Worm (Caenorhabditis elegans) whole organism, L1 larva: ENCODE measurements around the gene plep-1.

ENCODE experiments used
- C34B4.2 ChIP-seq: sonication (generic microtip); optimal IDR thresholded peaks from 2 replicates; lab custom pipeline; 2017; ENCODE audit warnings: mild to moderate bottlenecking, missing genetic modification characterization, missing compliant biosample characterization
- alr-1 ChIP-seq: fragments of 200-800 bp; sonication (Bioruptor generic); optimal IDR thresholded peaks from 2 replicates; lab custom pipeline; 2018; ENCODE audit warnings: borderline replicate concordance, mild to moderate bottlenecking, missing genetic modification characterization, missing compliant biosample characterization
- aly-2 ChIP-seq: fragments of 150-350 bp; optimal IDR thresholded peaks from 2 replicates; lab custom pipeline; 2014; ENCODE audit warnings: missing biosample characterization, missing genetic modification characterization
- ama-1 ChIP-seq: fragments of 150-350 bp; optimal IDR thresholded peaks from 2 replicates; lab custom pipeline; 2014
- blmp-1 ChIP-seq: fragments of 150-350 bp; optimal IDR thresholded peaks from 2 replicates; lab custom pipeline; 2014; ENCODE audit warnings: missing biosample characterization, missing genetic modification characterization
- ceh-8 ChIP-seq: fragments of 200-800 bp; sonication (Bioruptor generic); optimal IDR thresholded peaks from 2 replicates; lab custom pipeline; 2018; ENCODE audit warnings: mild to moderate bottlenecking, missing genetic modification characterization, moderate library complexity, missing compliant biosample characterization
- ces-1 ChIP-seq: fragments of 150-350 bp; optimal IDR thresholded peaks from 2 replicates; lab custom pipeline; 2014; ENCODE audit warnings: missing biosample characterization, missing genetic modification reagents, missing genetic modification characterization
- efl-1 ChIP-seq, 4 experiments: fragments of 150-350 bp; optimal IDR thresholded peaks in 3 of 4; peaks in 1 of 4; 1 replicate in 1 of 4; 2 replicates in 3 of 4; lab custom pipeline; 2014; ENCODE audit warnings: missing biosample characterization in 2 of 4, missing genetic modification characterization in 2 of 4, missing genetic modification reagents in 2 of 4
- egl-13 ChIP-seq: sonication (generic microtip); optimal IDR thresholded peaks from 2 replicates; lab custom pipeline; 2016; ENCODE audit warnings: missing genotype, missing genetic modification reagents, missing genetic modification characterization, missing compliant biosample characterization
- egl-27 ChIP-seq, 2 experiments: fragments of 150-350 bp in 1 of 2; sonication (generic microtip); optimal IDR thresholded peaks; 3 replicates each; lab custom pipeline; 2017 to 2018; ENCODE audit warnings: missing biosample characterization in 2 of 2, missing genetic modification characterization in 2 of 2, missing genetic modification reagents in 2 of 2
- elt-3 ChIP-seq, 6 experiments: fragments of 150-350 bp in 1 of 6; sonication (generic microtip); optimal IDR thresholded peaks; 2 replicates each; lab custom pipeline; 2017 to 2018; ENCODE audit warnings: missing biosample characterization in 6 of 6, missing genetic modification characterization in 6 of 6, inconsistent platforms in 1 of 6
- ets-5 ChIP-seq: fragments of 200-800 bp; sonication (Bioruptor generic); IDR thresholded peaks from 2 replicates; pipeline ENCODE4 v1.3.6; 2022; ENCODE audit warnings: missing genetic modification characterization, missing compliant biosample characterization
- fkh-4 ChIP-seq: sonication (generic microtip); optimal IDR thresholded peaks from 2 replicates; lab custom pipeline; 2016; ENCODE audit warnings: missing compliant biosample characterization, missing genetic modification characterization, borderline replicate concordance
- fkh-8 ChIP-seq: sonication (generic microtip); optimal IDR thresholded peaks from 2 replicates; lab custom pipeline; 2016; ENCODE audit warnings: mild to moderate bottlenecking, missing genetic modification characterization, missing compliant biosample characterization
- hlh-17 ChIP-seq: fragments of 200-800 bp; sonication (Bioruptor generic); optimal IDR thresholded peaks from 2 replicates; lab custom pipeline; 2018; ENCODE audit warnings: missing genetic modification characterization, mild to moderate bottlenecking, missing compliant biosample characterization, moderate library complexity, borderline replicate concordance
- hpl-2 ChIP-seq: fragments of 150-350 bp; optimal IDR thresholded peaks from 2 replicates; lab custom pipeline; 2014; ENCODE audit warnings: missing biosample characterization, missing genetic modification reagents, missing genetic modification characterization
- irx-1 ChIP-seq: sonication (generic microtip); optimal IDR thresholded peaks from 2 replicates; lab custom pipeline; 2016; ENCODE audit warnings: missing genetic modification characterization, missing compliant biosample characterization
- lin-15B ChIP-seq: fragments of 150-350 bp; sonication (generic microtip); optimal IDR thresholded peaks from 3 replicates; lab custom pipeline; 2014; ENCODE audit warnings: missing biosample characterization, missing genetic modification characterization
- lin-35 ChIP-seq, 2 experiments: fragments of 150-350 bp; optimal IDR thresholded peaks; 2 replicates each; lab custom pipeline; 2014; ENCODE audit warnings: missing biosample characterization in 2 of 2, missing genetic modification characterization in 2 of 2, missing genetic modification reagents in 2 of 2
- mep-1 ChIP-seq: fragments of 150-350 bp; optimal IDR thresholded peaks from 2 replicates; lab custom pipeline; 2014; ENCODE audit warnings: missing biosample characterization, missing genetic modification characterization
- nhr-237 ChIP-seq: fragments of 150-350 bp; optimal IDR thresholded peaks from 2 replicates; lab custom pipeline; 2014; ENCODE audit warnings: missing biosample characterization, missing genetic modification characterization
- nhr-76 ChIP-seq: sonication (generic microtip); optimal IDR thresholded peaks from 2 replicates; lab custom pipeline; 2017; ENCODE audit warnings: missing biosample characterization, missing genetic modification characterization
- nhr-90 ChIP-seq: sonication (generic microtip); optimal IDR thresholded peaks from 2 replicates; lab custom pipeline; 2016; ENCODE audit warnings: mild to moderate bottlenecking, missing genetic modification characterization, missing compliant biosample characterization; ENCODE audit not compliant: poor library complexity
- pag-3 ChIP-seq: sonication (generic microtip); optimal IDR thresholded peaks from 2 replicates; lab custom pipeline; 2017; ENCODE audit warnings: missing genetic modification characterization, mild to moderate bottlenecking, missing compliant biosample characterization, antibody characterized with exemption, borderline replicate concordance; ENCODE audit not compliant: insufficient read depth
- pax-3 ChIP-seq: fragments of 200-800 bp; sonication (Bioruptor generic); optimal IDR thresholded peaks from 2 replicates; lab custom pipeline; 2018; ENCODE audit warnings: mild to moderate bottlenecking, missing genetic modification characterization, moderate library complexity, missing compliant biosample characterization
- rnt-1 ChIP-seq: sonication (generic microtip); optimal IDR thresholded peaks from 2 replicates; lab custom pipeline; 2016; ENCODE audit warnings: mild to moderate bottlenecking, missing genetic modification characterization, moderate library complexity, missing compliant biosample characterization
- sptf-1 ChIP-seq: fragments of 150-350 bp; optimal IDR thresholded peaks from 2 replicates; lab custom pipeline; 2014; ENCODE audit warnings: missing biosample characterization, missing genetic modification characterization
- sup-37 ChIP-seq: fragments of 200-800 bp; sonication (Bioruptor generic); optimal IDR thresholded peaks from 2 replicates; lab custom pipeline; 2018; ENCODE audit warnings: mild to moderate bottlenecking, missing genetic modification characterization, missing compliant biosample characterization
- swsn-7 ChIP-seq: sonication (generic microtip); optimal IDR thresholded peaks from 2 replicates; lab custom pipeline; 2016; ENCODE audit warnings: missing genetic modification characterization, missing compliant biosample characterization
- tbx-2 ChIP-seq: sonication (generic microtip); optimal IDR thresholded peaks from 2 replicates; lab custom pipeline; 2016; ENCODE audit warnings: missing genetic modification characterization, missing compliant biosample characterization
- unc-30 ChIP-seq: sonication (generic microtip); optimal IDR thresholded peaks from 2 replicates; lab custom pipeline; 2017; ENCODE audit warnings: missing biosample characterization, missing genetic modification characterization
- xbp-1 ChIP-seq: sonication (generic microtip); optimal IDR thresholded peaks from 2 replicates; lab custom pipeline; 2016; ENCODE audit warnings: missing genetic modification characterization, missing compliant biosample characterization
- zag-1 ChIP-seq: fragments of 150-350 bp; optimal IDR thresholded peaks from 2 replicates; lab custom pipeline; 2014; ENCODE audit warnings: missing biosample characterization, missing genetic modification characterization
- ztf-11 ChIP-seq, 2 experiments: sonication (generic microtip); optimal IDR thresholded peaks; 2 replicates each; lab custom pipeline; 2016 to 2017; ENCODE audit warnings: missing genetic modification characterization in 2 of 2, missing biosample characterization in 1 of 2, missing compliant biosample characterization in 1 of 2

Gene plep-1

DNA sequence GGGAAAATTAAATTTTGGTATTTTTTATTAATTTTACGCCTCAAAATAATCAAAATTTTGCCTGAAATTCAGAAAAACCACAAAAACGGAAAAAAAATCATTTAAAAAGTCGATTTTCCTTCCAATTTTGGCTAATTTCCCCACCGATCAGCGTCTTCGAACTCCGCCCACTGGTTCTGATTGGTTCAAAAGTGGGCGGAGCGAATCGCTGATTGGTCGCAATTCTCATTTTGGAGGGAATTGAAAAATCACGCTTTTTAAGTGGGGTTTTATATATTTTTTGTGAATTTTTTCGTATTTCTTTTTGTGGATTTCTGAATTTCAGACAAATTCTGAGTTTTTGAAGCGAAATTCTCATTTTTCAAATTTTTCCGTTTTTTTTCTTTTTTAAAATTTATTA lies 25.1 kb downstream of the plep-1 start:
- TF ChIP-seq tbx-2 (tag; lab: Kevin White, UChicago) (no peak), efl-1 (optimal IDR thresholded peaks at IDR 0.05; lab: Kevin White, UChicago) (no peak), efl-1 (GFP tag; optimal IDR thresholded peaks at IDR 0.05 in 1 of 2; lab: Kevin White, UChicago) (peak in 1 of 2 experiments; percentile 4)

ce11 chrII:4284305-4285193 lies 27.5 kb downstream of the plep-1 start:
- TF ChIP-seq swsn-7 (tag; lab: Kevin White, UChicago) (no peak), mep-1 (tag; lab: Kevin White, UChicago) (no peak), hpl-2 (GFP tag; lab: Kevin White, UChicago) (no peak)

- peak; percentile 75 for TF ChIP-seq blmp-1
- no peak for TF ChIP-seq ets-5 (GFP tag; lab: Robert Waterston, UW)
Measured at ce11 chrII:4281743-4282142, 30.3 kb downstream of the plep-1 start, which contains the start of gene C01F1.5. Gene C01F1.5, minus strand, starts transcription at chrII:4281845.

ce11 chrII:4277639-4278038 lies 34.4 kb downstream of the plep-1 start:
- TF ChIP-seq ceh-8 (GFP tag; lab: Kevin White, UChicago) (no peak), ces-1 (GFP tag; lab: Kevin White, UChicago) (no peak), C34B4.2 (tag; lab: Kevin White, UChicago) (no peak), hlh-17 (GFP tag; lab: Kevin White, UChicago) (no peak), unc-30 (tag; lab: Kevin White, UChicago) (no peak), ets-5 (GFP tag; lab: Robert Waterston, UW) (no peak), fkh-8 (no peak), nhr-90 (no peak), nhr-237 (tag; lab: Kevin White, UChicago) (no peak), elt-3 (tag; optimal IDR thresholded peaks at IDR 0.05; lab: Kevin White, UChicago) (no peak), alr-1 (tag; lab: Kevin White, UChicago) (no peak), pax-3 (tag; lab: Kevin White, UChicago) (no peak), ama-1 (lab: Kevin White, UChicago) (no peak), irx-1 (no peak), lin-15B (tag; lab: Kevin White, UChicago) (no peak), egl-27 (tag; optimal IDR thresholded peaks at IDR 0.05; lab: Kevin White, UChicago) (no peak), rnt-1 (tag; lab: Kevin White, UChicago) (no peak), tbx-2 (tag; lab: Kevin White, UChicago) (no peak), fkh-4 (tag; lab: Kevin White, UChicago) (no peak)
- TF ChIP-seq, all 84 proteins: peak for 0

DNA sequence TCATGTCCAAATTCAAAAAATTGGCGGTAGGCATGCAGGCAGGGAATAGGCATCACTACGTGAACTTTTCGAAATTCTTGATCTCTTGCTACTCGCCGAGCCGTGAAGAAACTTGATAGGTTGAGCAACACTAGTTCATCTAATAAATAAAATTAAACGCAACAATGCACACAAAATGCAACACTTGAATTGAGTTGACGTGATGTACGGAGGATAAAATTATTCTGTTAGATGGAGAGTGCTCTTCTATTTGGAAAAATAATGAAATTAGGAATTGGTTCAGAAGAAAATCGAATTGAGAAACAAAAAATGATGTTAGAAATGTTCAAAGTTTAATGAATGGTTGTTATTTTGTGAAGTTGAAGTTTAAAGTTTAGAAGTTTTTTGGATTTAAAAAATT lies 35.1 kb downstream of the plep-1 start:
- TF ChIP-seq egl-13 (tag; lab: Kevin White, UChicago) = no peak
- TF ChIP-seq irx-1 = no peak
- TF ChIP-seq xbp-1 = no peak
- no peak for TF ChIP-seq aly-2 (tag; lab: Kevin White, UChicago)
- TF ChIP-seq sup-37 (GFP tag; lab: Kevin White, UChicago) = no peak
- no peak for TF ChIP-seq blmp-1
- TF ChIP-seq hpl-2 (GFP tag; lab: Kevin White, UChicago) = no peak
- TF ChIP-seq lin-35 (GFP tag; optimal IDR thresholded peaks at IDR 0.05; lab: Kevin White, UChicago) = no peak
- no peak for TF ChIP-seq zag-1 (tag; lab: Kevin White, UChicago)
- TF ChIP-seq sptf-1 (tag; lab: Kevin White, UChicago) = no peak
- no peak for TF ChIP-seq hlh-17 (GFP tag; lab: Kevin White, UChicago)
- TF ChIP-seq nhr-76 = no peak
- TF ChIP-seq ztf-11 (tag; optimal IDR thresholded peaks at IDR 0.05; lab: Kevin White, UChicago) = no peak
- TF ChIP-seq pag-3 (tag; lab: Kevin White, UChicago) = no peak
- TF ChIP-seq, all 84 proteins: peak for 0
